Fruit fly (Drosophila melanogaster): ENCODE data around the gene ovo.

ovo gene

DNA sequence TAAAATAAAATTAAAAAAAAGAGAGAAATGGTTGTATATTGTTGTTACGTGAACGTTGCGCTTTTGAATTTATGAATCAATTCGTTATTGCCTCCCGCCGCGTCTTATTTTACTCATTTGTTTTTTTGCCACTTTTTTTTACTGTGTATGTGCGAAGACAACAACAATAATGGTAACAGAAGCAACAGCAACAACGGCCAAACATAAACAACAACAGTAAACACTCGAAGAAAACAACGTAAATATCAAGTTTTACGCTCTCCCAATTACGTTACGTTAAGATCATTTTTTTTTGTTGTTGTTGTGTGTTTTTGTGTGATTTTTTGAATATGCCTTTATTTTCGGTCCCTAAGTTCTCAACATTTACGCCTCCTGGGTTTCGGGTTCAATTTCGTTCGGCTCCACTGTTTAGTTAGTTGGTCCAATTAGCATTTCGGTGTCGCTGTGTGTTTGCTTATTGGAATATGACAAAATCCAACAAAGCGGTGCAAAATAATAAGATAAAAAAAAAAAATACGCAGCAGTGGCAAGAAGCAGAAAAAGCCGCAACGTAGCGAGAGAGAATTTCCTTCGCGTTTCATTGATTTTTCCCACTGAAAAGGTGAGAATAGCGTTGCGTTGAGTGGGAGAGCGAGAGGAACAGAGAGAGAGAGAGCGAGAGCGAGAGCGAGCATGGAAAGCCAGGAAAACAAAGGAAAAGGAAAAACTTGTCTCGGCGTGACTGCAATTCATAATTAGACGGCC lies 38.1 kb downstream of the ovo start (continued):
- TF ChIP-seq dimm (GFP tag; IDR thresholded peaks at IDR 0.05): no peak
- peak; percentile 21 for TF ChIP-seq lab (GFP tag; optimal IDR thresholded peaks at IDR 0.05)
- TF ChIP-seq CG9932 (GFP tag; IDR thresholded peaks at IDR 0.05): peak; percentile 20; the same call in 1 of the 2 replicates
- TF ChIP-seq CG33557 (GFP tag; optimal IDR thresholded peaks at IDR 0.05): no peak
- no peak for TF ChIP-seq tio (GFP tag; optimal IDR thresholded peaks at IDR 0.05)
- TF ChIP-seq crc (GFP tag; optimal IDR thresholded peaks at IDR 0.05): peak; percentile 14
- TF ChIP-seq insv (GFP tag; optimal IDR thresholded peaks at IDR 0.05): peak; percentile 96 to 99
- no peak for TF ChIP-seq CG2199 (GFP tag; IDR thresholded peaks at IDR 0.05)
- TF ChIP-seq CG11504 (tag; optimal IDR thresholded peaks at IDR 0.05): peak; percentile 59
- no peak for TF ChIP-seq CG7928 (GFP tag; optimal IDR thresholded peaks at IDR 0.05)
- no peak for TF ChIP-seq Bdp1 (GFP tag; optimal IDR thresholded peaks at IDR 0.05)
- TF ChIP-seq pnt (GFP tag; optimal IDR thresholded peaks at IDR 0.05): no peak
- peak; percentile 8 for TF ChIP-seq salm (tag; optimal IDR thresholded peaks at IDR 0.05)
- no peak for TF ChIP-seq gsb-n (tag; optimal IDR thresholded peaks at IDR 0.05)
- TF ChIP-seq CG4360 (GFP tag; IDR thresholded peaks at IDR 0.05): peak; percentile 74
- TF ChIP-seq CG14441 (GFP tag; IDR thresholded peaks at IDR 0.05): peak; percentile 38; the same call in 1 of the 2 replicates
- TF ChIP-seq klu (GFP tag; IDR thresholded peaks at IDR 0.05): no peak
- TF ChIP-seq wdn (GFP tag; IDR thresholded peaks at IDR 0.05): no peak
- no peak for TF ChIP-seq pita (GFP tag; optimal IDR thresholded peaks at IDR 0.05)
- peak; percentile 46 for TF ChIP-seq Sox102F (GFP tag; optimal IDR thresholded peaks at IDR 0.05)
- TF ChIP-seq CG17568 (GFP tag; optimal IDR thresholded peaks at IDR 0.05): no peak
- peak; percentile 10 for TF ChIP-seq Chrac-16 (GFP tag; optimal IDR thresholded peaks at IDR 0.05)
- no peak for TF ChIP-seq danr (GFP tag; IDR thresholded peaks at IDR 0.05)
- TF ChIP-seq MBD-R2 (GFP tag; IDR thresholded peaks at IDR 0.05): 0 out of 2 replicates have a peak, but pooled peaks have one; percentile 6
- no peak for TF ChIP-seq sim (GFP tag; IDR thresholded peaks at IDR 0.05)
- no peak for TF ChIP-seq CG4820 (GFP tag; optimal IDR thresholded peaks at IDR 0.05)
- TF ChIP-seq PHDP (tag; optimal IDR thresholded peaks at IDR 0.05): peak; percentile 39
- TF ChIP-seq Rfx (GFP tag; IDR thresholded peaks at IDR 0.05): peak; percentile 29
- no peak for TF ChIP-seq Lpt (GFP tag; optimal IDR thresholded peaks at IDR 0.05)
- TF ChIP-seq CG13775 (GFP tag; optimal IDR thresholded peaks at IDR 0.05): peak; percentile 42
- TF ChIP-seq CG18262 (tag; optimal IDR thresholded peaks at IDR 0.05): peak; percentile 50
- TF ChIP-seq CG6654 (GFP tag; optimal IDR thresholded peaks at IDR 0.05): no peak
- peak; percentile 36; the same call in 1 of the 2 replicates for TF ChIP-seq lmd (GFP tag; IDR thresholded peaks at IDR 0.05)
- TF ChIP-seq D (optimal IDR thresholded peaks at IDR 0.05): no peak
- TF ChIP-seq D (GFP tag; optimal IDR thresholded peaks at IDR 0.05): peak; percentile 17
- no peak for TF ChIP-seq ERR (GFP tag; optimal IDR thresholded peaks at IDR 0.05)
- TF ChIP-seq CG18476 (GFP tag; optimal IDR thresholded peaks at IDR 0.05): peak; percentile 25
- peak; percentile 45 for TF ChIP-seq CG6689 (GFP tag; IDR thresholded peaks at IDR 0.05)
- peak; percentile 73 for TF ChIP-seq CTCF (GFP tag; optimal IDR thresholded peaks at IDR 0.05)
- TF ChIP-seq CG2129 (GFP tag; IDR thresholded peaks at IDR 0.05; ENCODE audit: partially characterized antibody): no peak
- peak; percentile 34 for TF ChIP-seq nmo (GFP tag; optimal IDR thresholded peaks at IDR 0.05)
- no peak for TF ChIP-seq CG6683 (GFP tag; optimal IDR thresholded peaks at IDR 0.05)
- no peak for TF ChIP-seq usp (GFP tag; optimal IDR thresholded peaks at IDR 0.05)
- peak; percentile 28 for TF ChIP-seq Max (GFP tag; optimal IDR thresholded peaks at IDR 0.05)
- TF ChIP-seq cas (GFP tag; IDR thresholded peaks at IDR 0.05): no peak
- TF ChIP-seq ewg (GFP tag; optimal IDR thresholded peaks at IDR 0.05): peak; percentile 7
- no peak for TF ChIP-seq nom (GFP tag; optimal IDR thresholded peaks at IDR 0.05)
- TF ChIP-seq CG12299 (tag; optimal IDR thresholded peaks at IDR 0.05): no peak
- peak; percentile 19 for TF ChIP-seq CG30403 (GFP tag; optimal IDR thresholded peaks at IDR 0.05)
- TF ChIP-seq CG12942 (GFP tag; optimal IDR thresholded peaks at IDR 0.05): no peak
- no peak for TF ChIP-seq CG10274 (GFP tag; optimal IDR thresholded peaks at IDR 0.05)

All from whole organism, embryonic.